Worm (Caenorhabditis elegans) whole organism, L2 larva: ENCODE data around the gene C50H11.8.

Source experiments
- R02D3.7 ChIP-seq: fragments of 150-350 bp; optimal IDR thresholded peaks from 2 replicates; lab custom pipeline; 2014; ENCODE audit warnings: missing biosample characterization, missing genetic modification characterization
- alr-1 ChIP-seq: fragments of 150-350 bp; optimal IDR thresholded peaks from 2 replicates; lab custom pipeline; 2014; ENCODE audit warnings: missing biosample characterization, missing genetic modification characterization
- elt-3 ChIP-seq: sonication (generic microtip); optimal IDR thresholded peaks from 2 replicates; lab custom pipeline; 2017; ENCODE audit warnings: missing biosample characterization, missing genetic modification characterization
- lin-13 ChIP-seq: fragments of 150-350 bp; optimal IDR thresholded peaks from 2 replicates; lab custom pipeline; 2014; ENCODE audit warnings: missing biosample characterization, missing genetic modification reagents, missing genetic modification characterization
- nhr-10 ChIP-seq: sonication (generic microtip); optimal IDR thresholded peaks from 2 replicates; lab custom pipeline; 2017; ENCODE audit warnings: missing biosample characterization, missing genetic modification characterization
- peb-1 ChIP-seq: fragments of 150-350 bp; optimal IDR thresholded peaks from 2 replicates; lab custom pipeline; 2014; ENCODE audit warnings: missing biosample characterization, missing genetic modification characterization
- zag-1 ChIP-seq: fragments of 150-350 bp; optimal IDR thresholded peaks from 2 replicates; lab custom pipeline; 2014; ENCODE audit warnings: missing biosample characterization, missing genetic modification characterization

DNA sequence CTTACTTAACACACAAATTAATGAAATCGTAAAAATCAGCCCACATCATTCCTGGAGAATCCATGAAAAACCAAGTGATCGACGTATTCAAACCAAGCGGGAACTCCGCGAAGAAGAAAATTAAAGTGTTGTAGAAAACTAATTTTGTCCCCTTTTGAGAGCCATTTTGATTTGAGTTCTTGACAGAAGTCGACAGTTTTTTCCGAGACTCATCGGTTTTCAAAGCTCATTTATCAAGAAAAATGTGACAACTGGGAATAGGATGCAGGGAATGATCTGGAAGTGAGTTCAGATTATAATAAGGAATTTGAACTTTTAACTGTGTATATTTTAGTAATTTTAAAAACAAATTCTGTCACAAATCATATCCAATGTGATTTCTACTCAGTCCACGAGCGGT, 43.0 kb upstream of the C50H11.8 start, which contains the start of gene srw-135:
- TF ChIP-seq elt-3 (tag; lab: Kevin White, UChicago) (no peak), zag-1 (tag; lab: Kevin White, UChicago) (no peak), nhr-10 (tag; lab: Kevin White, UChicago) (no peak), alr-1 (no peak), lin-13 (GFP tag; lab: Kevin White, UChicago) (no peak), peb-1 (tag; lab: Kevin White, UChicago) (no peak), R02D3.7 (tag; lab: Kevin White, UChicago) (no peak)
